Worm (Caenorhabditis elegans) whole organism, L1 larva: ENCODE measurements around the gene Y53F4B.1.

Experiments used
- C04F5.9 ChIP-seq: sonication (generic microtip); optimal IDR thresholded peaks from 2 replicates; lab custom pipeline; 2016; ENCODE audit warnings: missing genetic modification characterization, missing compliant biosample characterization
- C34B4.2 ChIP-seq: sonication (generic microtip); optimal IDR thresholded peaks from 2 replicates; lab custom pipeline; 2017; ENCODE audit warnings: mild to moderate bottlenecking, missing genetic modification characterization, missing compliant biosample characterization
- Y116A8C.19 ChIP-seq: sonication (generic microtip); optimal IDR thresholded peaks from 2 replicates; lab custom pipeline; 2016; ENCODE audit warnings: missing compliant biosample characterization, missing genetic modification characterization, borderline replicate concordance
- blmp-1 ChIP-seq: fragments of 150-350 bp; optimal IDR thresholded peaks from 2 replicates; lab custom pipeline; 2014; ENCODE audit warnings: missing biosample characterization, missing genetic modification characterization
- ceh-82 ChIP-seq, 3 experiments: fragments of 150-350 bp in 1 of 3; sonication (generic microtip) in 2 of 3; optimal IDR thresholded peaks; 2 replicates each; lab custom pipeline; 2014 to 2017; ENCODE audit warnings: missing biosample characterization in 3 of 3, missing genetic modification characterization in 3 of 3
- ces-1 ChIP-seq: fragments of 150-350 bp; optimal IDR thresholded peaks from 2 replicates; lab custom pipeline; 2014; ENCODE audit warnings: missing biosample characterization, missing genetic modification reagents, missing genetic modification characterization
- dsc-1 ChIP-seq: sonication (generic microtip); optimal IDR thresholded peaks from 2 replicates; lab custom pipeline; 2016; ENCODE audit warnings: mild to moderate bottlenecking, missing genetic modification characterization, missing compliant biosample characterization
- efl-1 ChIP-seq, 4 experiments: fragments of 150-350 bp; optimal IDR thresholded peaks in 3 of 4; peaks in 1 of 4; 1 replicate in 1 of 4; 2 replicates in 3 of 4; lab custom pipeline; 2014; ENCODE audit warnings: missing biosample characterization in 2 of 4, missing genetic modification characterization in 2 of 4, missing genetic modification reagents in 2 of 4
- egl-13 ChIP-seq: sonication (generic microtip); optimal IDR thresholded peaks from 2 replicates; lab custom pipeline; 2016; ENCODE audit warnings: missing genotype, missing genetic modification reagents, missing genetic modification characterization, missing compliant biosample characterization
- elt-3 ChIP-seq, 6 experiments: fragments of 150-350 bp in 1 of 6; sonication (generic microtip); optimal IDR thresholded peaks; 2 replicates each; lab custom pipeline; 2017 to 2018; ENCODE audit warnings: missing biosample characterization in 6 of 6, missing genetic modification characterization in 6 of 6, inconsistent platforms in 1 of 6
- ets-5 ChIP-seq: fragments of 200-800 bp; sonication (Bioruptor generic); IDR thresholded peaks from 2 replicates; pipeline ENCODE4 v1.3.6; 2022; ENCODE audit warnings: missing genetic modification characterization, missing compliant biosample characterization
- fkh-8 ChIP-seq: sonication (generic microtip); optimal IDR thresholded peaks from 2 replicates; lab custom pipeline; 2016; ENCODE audit warnings: mild to moderate bottlenecking, missing genetic modification characterization, missing compliant biosample characterization
- grh-1 ChIP-seq: fragments of 200-800 bp; sonication (Bioruptor generic); IDR thresholded peaks from 2 replicates; pipeline ENCODE4 v1.3.6; 2022; ENCODE audit warnings: missing genetic modification reagents, missing genetic modification characterization, missing compliant biosample characterization
- hlh-4 ChIP-seq: sonication (generic microtip); optimal IDR thresholded peaks from 2 replicates; lab custom pipeline; 2016; ENCODE audit warnings: mild to moderate bottlenecking, missing genetic modification characterization, missing compliant biosample characterization
- irx-1 ChIP-seq: sonication (generic microtip); optimal IDR thresholded peaks from 2 replicates; lab custom pipeline; 2016; ENCODE audit warnings: missing genetic modification characterization, missing compliant biosample characterization
- isw-1 ChIP-seq: fragments of 200-800 bp; sonication (Bioruptor generic); IDR thresholded peaks from 2 replicates; pipeline ENCODE4 v1.3.6; 2022; ENCODE audit warnings: missing genetic modification characterization, missing compliant biosample characterization
- jun-1 ChIP-seq: fragments of 150-350 bp; optimal IDR thresholded peaks from 2 replicates; lab custom pipeline; 2014; ENCODE audit warnings: missing biosample characterization, missing genetic modification reagents, missing genetic modification characterization
- lin-13 ChIP-seq: fragments of 150-350 bp; optimal IDR thresholded peaks from 2 replicates; lab custom pipeline; 2014; ENCODE audit warnings: missing biosample characterization, missing genetic modification reagents, missing genetic modification characterization
- lin-14 ChIP-seq: fragments of 200-800 bp; sonication (Bioruptor generic); optimal IDR thresholded peaks from 2 replicates; lab custom pipeline; 2018; ENCODE audit warnings: mild to moderate bottlenecking, missing genetic modification characterization, moderate library complexity, missing compliant biosample characterization
- lin-39 ChIP-seq: fragments of 150-350 bp; optimal IDR thresholded peaks from 2 replicates; lab custom pipeline; 2014; ENCODE audit warnings: missing biosample characterization, missing genetic modification reagents, missing genetic modification characterization
- mab-9 ChIP-seq: fragments of 200-800 bp; sonication (Bioruptor generic); IDR thresholded peaks from 2 replicates; pipeline ENCODE4 v1.3.6; 2022; ENCODE audit warnings: missing genetic modification reagents, missing genetic modification characterization, missing compliant biosample characterization
- nhr-20 ChIP-seq: sonication (generic microtip); optimal IDR thresholded peaks from 2 replicates; lab custom pipeline; 2016; ENCODE audit warnings: mild to moderate bottlenecking, missing genetic modification characterization, missing compliant biosample characterization
- nhr-28 ChIP-seq: fragments of 150-350 bp; optimal IDR thresholded peaks from 2 replicates; lab custom pipeline; 2014; ENCODE audit warnings: missing biosample characterization, missing genetic modification characterization
- nhr-47 ChIP-seq: sonication (generic microtip); optimal IDR thresholded peaks from 2 replicates; lab custom pipeline; 2016; ENCODE audit warnings: mild to moderate bottlenecking, missing genetic modification characterization, moderate library complexity, missing compliant biosample characterization
- nhr-71 ChIP-seq: sonication (generic microtip); optimal IDR thresholded peaks from 2 replicates; lab custom pipeline; 2016; ENCODE audit warnings: mild to moderate bottlenecking, missing genetic modification characterization, moderate library complexity, missing compliant biosample characterization
- nhr-77 ChIP-seq: fragments of 150-350 bp; optimal IDR thresholded peaks from 2 replicates; lab custom pipeline; 2014; ENCODE audit warnings: missing biosample characterization, missing genetic modification characterization
- nhr-85 ChIP-seq: sonication (generic microtip); peaks from one replicate; lab custom pipeline; 2016; ENCODE audit warnings: missing genetic modification characterization, inconsistent platforms, missing compliant biosample characterization
- nhr-90 ChIP-seq: sonication (generic microtip); optimal IDR thresholded peaks from 2 replicates; lab custom pipeline; 2016; ENCODE audit warnings: mild to moderate bottlenecking, missing genetic modification characterization, missing compliant biosample characterization; ENCODE audit not compliant: poor library complexity
- pax-3 ChIP-seq: fragments of 200-800 bp; sonication (Bioruptor generic); optimal IDR thresholded peaks from 2 replicates; lab custom pipeline; 2018; ENCODE audit warnings: mild to moderate bottlenecking, missing genetic modification characterization, moderate library complexity, missing compliant biosample characterization
- skn-1 ChIP-seq: fragments of 150-350 bp; optimal IDR thresholded peaks from 2 replicates; lab custom pipeline; 2014; ENCODE audit warnings: missing biosample characterization, missing genetic modification characterization
- snpc-4 ChIP-seq: fragments of 150-350 bp; optimal IDR thresholded peaks from 2 replicates; lab custom pipeline; 2014; ENCODE audit warnings: missing biosample characterization, missing genetic modification characterization
- snu-23 ChIP-seq: sonication (generic microtip); optimal IDR thresholded peaks from 2 replicates; lab custom pipeline; 2016; ENCODE audit warnings: missing genetic modification characterization, missing compliant biosample characterization
- sox-4 ChIP-seq: sonication (generic microtip); optimal IDR thresholded peaks from 2 replicates; lab custom pipeline; 2016; ENCODE audit warnings: missing genetic modification characterization, missing compliant biosample characterization
- tbx-2 ChIP-seq: sonication (generic microtip); optimal IDR thresholded peaks from 2 replicates; lab custom pipeline; 2016; ENCODE audit warnings: missing genetic modification characterization, missing compliant biosample characterization
- unc-62 ChIP-seq: fragments of 150-350 bp; optimal IDR thresholded peaks from 2 replicates; lab custom pipeline; 2014; ENCODE audit warnings: missing biosample characterization, missing genetic modification reagents, missing genetic modification characterization
- unc-86 ChIP-seq: sonication (generic microtip); optimal IDR thresholded peaks from 2 replicates; lab custom pipeline; 2016; ENCODE audit warnings: missing genetic modification characterization, missing compliant biosample characterization
- ztf-4 ChIP-seq: fragments of 150-350 bp; optimal IDR thresholded peaks from 2 replicates; lab custom pipeline; 2014; ENCODE audit warnings: missing biosample characterization, missing genetic modification characterization

Y53F4B.1 gene

ce11 chrII:14935431-14936071, 22.5 kb downstream of the Y53F4B.1 start:
- TF ChIP-seq nhr-77 (tag; lab: Kevin White, UChicago) (no peak), isw-1 (GFP tag; lab: Robert Waterston, UW) (no peak), jun-1 (no peak), nhr-28 (tag; lab: Kevin White, UChicago) (no peak), ceh-82 (tag; optimal IDR thresholded peaks at IDR 0.05; lab: Kevin White, UChicago) (no peak), C34B4.2 (tag; lab: Kevin White, UChicago) (no peak), irx-1 (no peak), pax-3 (tag; lab: Kevin White, UChicago) (peak; percentile 9), Y116A8C.19 (no peak), ets-5 (GFP tag; lab: Robert Waterston, UW) (no peak), sox-4 (tag; lab: Kevin White, UChicago) (peak; percentile 51), nhr-90 (tag; lab: Kevin White, UChicago) (no peak), grh-1 (no peak), fkh-8 (peak; percentile 32), dsc-1 (peak; percentile 88)

- TF ChIP-seq hlh-4 (no peak), nhr-85 (tag; lab: Kevin White, UChicago) (peak; percentile 51), nhr-20 (tag; lab: Kevin White, UChicago) (peak; percentile 7), blmp-1 (tag; lab: Kevin White, UChicago) (peak; percentile 79), skn-1 (tag; lab: Kevin White, UChicago) (no peak), lin-13 (GFP tag; lab: Kevin White, UChicago) (peak; percentile 9), snu-23 (GFP tag; lab: Kevin White, UChicago) (peak; percentile 28), ceh-82 (tag; optimal IDR thresholded peaks at IDR 0.05; lab: Kevin White, UChicago) (no peak), tbx-2 (tag; lab: Kevin White, UChicago) (peak; percentile 55), egl-13 (tag; lab: Kevin White, UChicago) (no peak), efl-1 (optimal IDR thresholded peaks at IDR 0.05; lab: Kevin White, UChicago) (no peak), efl-1 (GFP tag; optimal IDR thresholded peaks at IDR 0.05 in 1 of 2; lab: Kevin White, UChicago) (peak in 1 of 2 experiments; percentile 85), lin-14 (GFP tag; lab: Kevin White, UChicago) (peak; percentile 39), unc-62 (GFP tag; lab: Kevin White, UChicago) (no peak), nhr-71 (peak; percentile 28), nhr-90 (tag; lab: Kevin White, UChicago) (peak; percentile 44), elt-3 (tag; optimal IDR thresholded peaks at IDR 0.05; lab: Kevin White, UChicago) (peak in 5 of 6 experiments; percentile 15 to 81 (median 33)), snpc-4 (tag; lab: Kevin White, UChicago) (peak; percentile 79), unc-86 (no peak), mab-9 (no peak), ztf-4 (no peak), nhr-47 (peak; percentile 6)
- TF ChIP-seq, all 84 proteins: peak for 13
Measured at ce11 chrII:14928766-14929165, 29.2 kb downstream of the Y53F4B.1 start.

- TF ChIP-seq efl-1 (optimal IDR thresholded peaks at IDR 0.05; lab: Kevin White, UChicago) (no peak), efl-1 (GFP tag; optimal IDR thresholded peaks at IDR 0.05 in 1 of 2; lab: Kevin White, UChicago) (peak in 1 of 2 experiments; percentile 65), lin-39 (no peak), C04F5.9 (no peak), ces-1 (GFP tag; lab: Kevin White, UChicago) (no peak), nhr-85 (tag; lab: Kevin White, UChicago) (peak; percentile 25)
Measured at ce11 chrII:14919148-14919755, 38.8 kb downstream of the Y53F4B.1 start, which contains the start of gene pde-3. pde-3 (plus strand) TSS chrII:14919705.
